Fruit fly (Drosophila melanogaster) whole organism, adult: ENCODE measurements around the gene Smug.

Experiments
- CG11617 ChIP-seq: fragments of 200-800 bp; sonication (Bioruptor generic); optimal IDR thresholded peaks from 2 replicates; lab custom pipeline; 2017; ENCODE audit warnings: mild to moderate bottlenecking, missing biosample characterization, missing genetic modification reagents, missing genetic modification characterization
- CG12768 ChIP-seq: fragments of 200-800 bp; sonication (Bioruptor generic); optimal IDR thresholded peaks from 2 replicates; lab custom pipeline; 2017; ENCODE audit warnings: missing biosample characterization, missing genetic modification characterization, mild to moderate bottlenecking, moderate library complexity, missing genetic modification reagents
- CG14711 ChIP-seq: fragments of 200-800 bp; sonication (Bioruptor generic); optimal IDR thresholded peaks from 2 replicates; lab custom pipeline; 2018; ENCODE audit warnings: missing biosample characterization, mild to moderate bottlenecking, missing genetic modification characterization, moderate library complexity
- CG1620 ChIP-seq: fragments of 200-800 bp; sonication (Bioruptor generic); optimal IDR thresholded peaks from 2 replicates; lab custom pipeline; 2016; ENCODE audit warnings: missing biosample characterization, missing genetic modification characterization
- CG33017 ChIP-seq: fragments of 200-800 bp; sonication (Bioruptor generic); optimal IDR thresholded peaks from 2 replicates; lab custom pipeline; 2018; ENCODE audit warnings: missing biosample characterization, mild to moderate bottlenecking, missing genetic modification characterization, moderate library complexity
- CG5204 ChIP-seq: fragments of 200-800 bp; sonication (Bioruptor generic); optimal IDR thresholded peaks from 2 replicates; lab custom pipeline; 2016; ENCODE audit warnings: missing biosample characterization, missing genetic modification characterization
- CG7045 ChIP-seq: fragments of 200-800 bp; sonication (Bioruptor generic); optimal IDR thresholded peaks from 2 replicates; lab custom pipeline; 2017; ENCODE audit warnings: missing biosample characterization, mild to moderate bottlenecking, missing genetic modification characterization
- CG7101 ChIP-seq: fragments of 200-800 bp; sonication (Bioruptor generic); optimal IDR thresholded peaks from 2 replicates; lab custom pipeline; 2018; ENCODE audit warnings: missing biosample characterization, mild to moderate bottlenecking, missing genetic modification characterization, moderate library complexity
- Clk ChIP-seq: fragments of 200-800 bp; sonication (Bioruptor generic); optimal IDR thresholded peaks from 2 replicates; lab custom pipeline; 2017; ENCODE audit warnings: missing biosample characterization, missing genetic modification characterization
- Crg-1 ChIP-seq: fragments of 200-800 bp; sonication (Bioruptor generic); optimal IDR thresholded peaks from 2 replicates; lab custom pipeline; 2016; ENCODE audit warnings: missing biosample characterization, missing genetic modification characterization
- Hr96 ChIP-seq: fragments of 200-800 bp; sonication (Bioruptor generic); optimal IDR thresholded peaks from 2 replicates; lab custom pipeline; 2016; ENCODE audit warnings: missing biosample characterization, missing genetic modification characterization
- Mnt ChIP-seq: fragments of 200-800 bp; sonication (Bioruptor generic); optimal IDR thresholded peaks from 2 replicates; lab custom pipeline; 2016; ENCODE audit warnings: missing biosample characterization, mild to moderate bottlenecking, missing genetic modification characterization
- bab1 ChIP-seq: fragments of 200-800 bp; sonication (Bioruptor generic); optimal IDR thresholded peaks from 3 replicates; lab custom pipeline; 2019; ENCODE audit warnings: missing biosample characterization, mild to moderate bottlenecking, missing genetic modification characterization, moderate library complexity
- cic ChIP-seq: fragments of 200-800 bp; sonication (Bioruptor generic); optimal IDR thresholded peaks from 2 replicates; lab custom pipeline; 2017; ENCODE audit warnings: missing biosample characterization, mild to moderate bottlenecking, missing genetic modification characterization, moderate library complexity
- cnc ChIP-seq, 2 experiments: fragments of >200 bp; optimal IDR thresholded peaks; 2 replicates each; lab custom pipeline; 2017
- kay ChIP-seq: fragments of 200-800 bp; sonication (Bioruptor generic); peaks from one replicate; lab custom pipeline; 2016; ENCODE audit warnings: missing biosample characterization, missing genetic modification characterization, borderline replicate concordance
- ovo ChIP-seq: fragments of 200-800 bp; sonication (Bioruptor generic); optimal IDR thresholded peaks from 2 replicates; lab custom pipeline; 2016; ENCODE audit warnings: missing biosample characterization, missing genetic modification characterization
- pad ChIP-seq: fragments of 200-800 bp; sonication (Bioruptor generic); optimal IDR thresholded peaks from 3 replicates; lab custom pipeline; 2017; ENCODE audit warnings: missing biosample characterization, missing genetic modification characterization, mild to moderate bottlenecking, moderate library complexity, missing genetic modification reagents
- tj ChIP-seq: fragments of 200-800 bp; sonication (Bioruptor generic); optimal IDR thresholded peaks from 3 replicates; lab custom pipeline; 2017; ENCODE audit warnings: missing biosample characterization, mild to moderate bottlenecking, missing genetic modification characterization, moderate library complexity
- toe ChIP-seq: fragments of 200-800 bp; sonication (Bioruptor generic); optimal IDR thresholded peaks from 2 replicates; lab custom pipeline; 2016; ENCODE audit warnings: missing biosample characterization, missing genetic modification characterization

Smug gene

dm6 chr3R:17150287-17150686, at the start of gene Smug:
Gene Smug (plus strand): TSS chr3R:17150587.
- TF ChIP-seq CG5204 (GFP tag; lab: Kevin White, UChicago), result no peak
- TF ChIP-seq toe (GFP tag; lab: Kevin White, UChicago), result no peak
- no peak for TF ChIP-seq Crg-1 (GFP tag; lab: Kevin White, UChicago)

dm6 chr3R:17108881-17109280, 41.5 kb upstream of the Smug start:
- TF ChIP-seq CG7101 (tag; lab: Kevin White, UChicago) (no peak), CG7045 (GFP tag; lab: Kevin White, UChicago) (no peak), kay (no peak)

- TF ChIP-seq pad (GFP tag; lab: Kevin White, UChicago) (no peak), CG12768 (no peak), Hr96 (GFP tag; lab: Kevin White, UChicago) (no peak), cic (GFP tag; lab: Kevin White, UChicago) (no peak), CG11617 (no peak), CG1620 (GFP tag; lab: Kevin White, UChicago) (no peak)
These were observed 39.3 kb upstream of the Smug start for dm6 chr3R:17110880-17111726.

dm6 chr3R:17115668-17116067, 34.7 kb upstream of the Smug start:
- peak; percentile 88 for TF ChIP-seq tj
- TF ChIP-seq cnc (optimal IDR thresholded peaks at IDR 0.05; lab: Kevin White, UChicago), result no peak
- TF ChIP-seq bab1 (GFP tag; lab: Kevin White, UChicago), result no peak
- no peak for TF ChIP-seq CG14711 (tag; lab: Kevin White, UChicago)
- TF ChIP-seq CG33017 (tag; lab: Kevin White, UChicago), result peak; percentile 47
- no peak for TF ChIP-seq CG12768
- no peak for TF ChIP-seq kay
- TF ChIP-seq Crg-1 (GFP tag; lab: Kevin White, UChicago), result peak; percentile 68
- no peak for TF ChIP-seq Hr96 (GFP tag; lab: Kevin White, UChicago)
- no peak for TF ChIP-seq CG1620 (GFP tag; lab: Kevin White, UChicago)
- TF ChIP-seq CG11617, result peak; percentile 17
- TF ChIP-seq ovo (GFP tag; lab: Kevin White, UChicago), result peak; percentile 58
- no peak for TF ChIP-seq Clk (GFP tag; lab: Kevin White, UChicago)
- TF ChIP-seq CG5204 (GFP tag; lab: Kevin White, UChicago), result no peak
- TF ChIP-seq cic (GFP tag; lab: Kevin White, UChicago), result peak; percentile 53
- TF ChIP-seq Mnt (GFP tag; lab: Kevin White, UChicago), result no peak
- TF ChIP-seq CG7101 (tag; lab: Kevin White, UChicago), result peak; percentile 38
- TF ChIP-seq pad (GFP tag; lab: Kevin White, UChicago), result no peak
- peak; percentile 8 for TF ChIP-seq CG7045 (GFP tag; lab: Kevin White, UChicago)
- TF ChIP-seq toe (GFP tag; lab: Kevin White, UChicago), result no peak

- no peak for TF ChIP-seq pad (GFP tag; lab: Kevin White, UChicago)
- TF ChIP-seq CG7101 (tag; lab: Kevin White, UChicago), result peak; percentile 19
- TF ChIP-seq CG14711 (tag; lab: Kevin White, UChicago), result peak; percentile 43
- peak; percentile 90 for TF ChIP-seq kay
- TF ChIP-seq CG12768, result peak; percentile 30
These were observed 34.2 kb upstream of the Smug start for dm6 chr3R:17116231-17116630.

dm6 chr3R:17117607-17118327, 32.6 kb upstream of the Smug start:
- TF ChIP-seq toe (GFP tag; lab: Kevin White, UChicago), result no peak
- TF ChIP-seq kay, result no peak
- TF ChIP-seq pad (GFP tag; lab: Kevin White, UChicago), result no peak
- TF ChIP-seq Clk (GFP tag; lab: Kevin White, UChicago), result no peak
- no peak for TF ChIP-seq bab1 (GFP tag; lab: Kevin White, UChicago)
- no peak for TF ChIP-seq ovo (GFP tag; lab: Kevin White, UChicago)
- TF ChIP-seq CG11617, result no peak
- TF ChIP-seq CG1620 (GFP tag; lab: Kevin White, UChicago), result no peak
- TF ChIP-seq CG7045 (GFP tag; lab: Kevin White, UChicago), result no peak
- no peak for TF ChIP-seq CG33017 (tag; lab: Kevin White, UChicago)
- no peak for TF ChIP-seq CG12768
- no peak for TF ChIP-seq cic (GFP tag; lab: Kevin White, UChicago)
- no peak for TF ChIP-seq Crg-1 (GFP tag; lab: Kevin White, UChicago)
- no peak for TF ChIP-seq Hr96 (GFP tag; lab: Kevin White, UChicago)
- no peak for TF ChIP-seq Mnt (GFP tag; lab: Kevin White, UChicago)
- TF ChIP-seq tj, result no peak
